Worm (Caenorhabditis elegans): Measurements from ENCODE around the gene lin-32.

DNA sequence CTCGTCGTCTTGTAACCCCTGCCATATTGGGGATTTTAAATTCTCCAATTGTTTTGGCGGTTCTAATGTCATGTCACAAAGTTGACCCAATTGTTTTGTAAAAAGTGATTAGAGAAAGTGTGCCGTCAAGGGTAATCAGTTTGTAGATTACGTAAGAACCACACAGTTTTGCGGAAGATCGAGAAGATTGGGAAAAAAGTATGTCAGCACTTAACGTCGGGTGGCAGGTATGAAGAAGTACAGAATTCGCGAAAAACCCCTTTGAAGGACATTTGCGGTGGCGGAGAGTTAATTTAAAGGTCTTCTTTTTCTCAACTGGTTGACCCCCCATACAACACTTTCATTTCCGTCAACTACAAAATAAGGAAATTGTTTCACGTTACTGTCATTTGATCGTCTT lies 21.5 kb downstream of the lin-32 start:
- TF ChIP-seq unc-62 (GFP tag; optimal IDR thresholded peaks at IDR 0.05): no peak
- no peak for TF ChIP-seq fkh-4 (tag; optimal IDR thresholded peaks at IDR 0.05; ENCODE audit: borderline replicate concordance)
- no peak for TF ChIP-seq nhr-28 (tag; optimal IDR thresholded peaks at IDR 0.05)
- no peak for TF ChIP-seq nhr-11 (tag; optimal IDR thresholded peaks at IDR 0.05)
- TF ChIP-seq skn-1 (tag; optimal IDR thresholded peaks at IDR 0.05): no peak
- no peak for TF ChIP-seq lin-39 (tag; optimal IDR thresholded peaks at IDR 0.05)
- TF ChIP-seq jun-1 (tag; optimal IDR thresholded peaks at IDR 0.05): no peak
- TF ChIP-seq ama-1 (optimal IDR thresholded peaks at IDR 0.05): no peak
- TF ChIP-seq lin-13 (GFP tag; optimal IDR thresholded peaks at IDR 0.05): no peak
- TF ChIP-seq ces-1 (GFP tag; optimal IDR thresholded peaks at IDR 0.05): no peak

Data from whole organism, L1 larva.